Worm (Caenorhabditis elegans) whole organism, midembryonic: ENCODE results near the gene H14N18.4.

Experiments used
- T22C8.4 ChIP-seq: fragments of 200-800 bp; sonication (Bioruptor generic); IDR thresholded peaks from 2 replicates; pipeline ENCODE4 v1.3.6; 2022; ENCODE audit warnings: missing genetic modification characterization, missing compliant biosample characterization
- cog-1 ChIP-seq: sonication (generic microtip); optimal IDR thresholded peaks from 2 replicates; lab custom pipeline; 2016; ENCODE audit warnings: missing genetic modification characterization, missing compliant biosample characterization
- flt-1 ChIP-seq: fragments of 200-800 bp; sonication (Bioruptor generic); IDR thresholded peaks from 2 replicates; pipeline ENCODE4 v1.3.6; 2022; ENCODE audit warnings: missing genetic modification characterization, missing compliant biosample characterization
- klf-2 ChIP-seq: fragments of 200-800 bp; sonication (Bioruptor generic); conservative IDR thresholded peaks from 2 replicates; pipeline ENCODE4 v1.3.6; 2022; ENCODE audit warnings: missing genetic modification reagents, missing genetic modification characterization, missing compliant biosample characterization
- med-1 ChIP-seq: sonication (generic microtip); optimal IDR thresholded peaks from 2 replicates; lab custom pipeline; 2017; ENCODE audit warnings: missing genetic modification characterization, mild to moderate bottlenecking, missing compliant biosample characterization, antibody characterized with exemption, missing genetic modification reagents; ENCODE audit not compliant: insufficient read depth
- ref-1 ChIP-seq: fragments of 200-800 bp; sonication (Bioruptor generic); conservative IDR thresholded peaks from 2 replicates; pipeline ENCODE4 v1.3.6; 2022; ENCODE audit warnings: missing genetic modification reagents, missing genetic modification characterization, missing compliant biosample characterization
- tab-1 ChIP-seq: fragments of 200-800 bp; sonication (Bioruptor generic); IDR thresholded peaks from 2 replicates; pipeline ENCODE4 v1.3.6; 2022; ENCODE audit warnings: missing genetic modification characterization, missing compliant biosample characterization
- ztf-23 ChIP-seq: fragments of 200-800 bp; sonication (Bioruptor generic); IDR thresholded peaks from 2 replicates; pipeline ENCODE4 v1.3.6; 2022; ENCODE audit warnings: missing genetic modification reagents, missing genetic modification characterization, missing compliant biosample characterization
- ztf-29 ChIP-seq: fragments of 200-800 bp; sonication (Bioruptor generic); IDR thresholded peaks from 2 replicates; pipeline ENCODE4 v1.3.6; 2022; ENCODE audit warnings: missing genetic modification reagents, missing genetic modification characterization, missing compliant biosample characterization

Gene H14N18.4

ce11 chrV:8938445-8938844 is 9.7 kb upstream of the H14N18.4 start:
- TF ChIP-seq klf-2 (GFP tag; lab: Robert Waterston, UW) (no peak), tab-1 (GFP tag; lab: Robert Waterston, UW) (no peak), ztf-29 (no peak), ref-1 (GFP tag; lab: Robert Waterston, UW) (no peak)

ce11 chrV:8937476-8938249 is 8.9 kb upstream of the H14N18.4 start:
- TF ChIP-seq cog-1 (tag; lab: Kevin White, UChicago) (no peak), T22C8.4 (GFP tag; lab: Robert Waterston, UW) (no peak), ref-1 (GFP tag; lab: Robert Waterston, UW) (no peak), med-1 (GFP tag; lab: Kevin White, UChicago) (no peak), tab-1 (GFP tag; lab: Robert Waterston, UW) (no peak), ztf-23 (GFP tag; lab: Robert Waterston, UW) (no peak), klf-2 (GFP tag; lab: Robert Waterston, UW) (no peak), flt-1 (GFP tag; lab: Robert Waterston, UW) (no peak), ztf-29 (no peak)

- TF ChIP-seq tab-1 (GFP tag; lab: Robert Waterston, UW): no peak
- no peak for TF ChIP-seq ztf-29
- TF ChIP-seq klf-2 (GFP tag; lab: Robert Waterston, UW): no peak
- TF ChIP-seq med-1 (GFP tag; lab: Kevin White, UChicago): no peak
These were observed 8.2 kb upstream of the H14N18.4 start for ce11 chrV:8936791-8937475.

ce11 chrV:8936184-8936589 is 7.4 kb upstream of the H14N18.4 start, which contains the start of gene unc-23:
unc-23 (plus strand) TSS chrV:8936359.
- TF ChIP-seq ztf-23 (GFP tag; lab: Robert Waterston, UW) (no peak), ztf-29 (no peak), flt-1 (GFP tag; lab: Robert Waterston, UW) (no peak), med-1 (GFP tag; lab: Kevin White, UChicago) (no peak), T22C8.4 (GFP tag; lab: Robert Waterston, UW) (no peak), tab-1 (GFP tag; lab: Robert Waterston, UW) (no peak), cog-1 (tag; lab: Kevin White, UChicago) (no peak), klf-2 (GFP tag; lab: Robert Waterston, UW) (0 out of 2 replicates have a peak, but pooled peaks have one; percentile 7)

- TF ChIP-seq tab-1 (GFP tag; lab: Robert Waterston, UW): no peak
- TF ChIP-seq cog-1 (tag; lab: Kevin White, UChicago): no peak
- TF ChIP-seq ztf-29: no peak
- no peak for TF ChIP-seq flt-1 (GFP tag; lab: Robert Waterston, UW)
- no peak for TF ChIP-seq T22C8.4 (GFP tag; lab: Robert Waterston, UW)
- no peak for TF ChIP-seq ztf-23 (GFP tag; lab: Robert Waterston, UW)
- TF ChIP-seq med-1 (GFP tag; lab: Kevin White, UChicago): no peak
- TF ChIP-seq ref-1 (GFP tag; lab: Robert Waterston, UW): no peak
- no peak for TF ChIP-seq klf-2 (GFP tag; lab: Robert Waterston, UW)
These were observed 6.3 kb upstream of the H14N18.4 start for ce11 chrV:8935104-8935503.

ce11 chrV:8934264-8934663 is 5.5 kb upstream of the H14N18.4 start:
- TF ChIP-seq ztf-29: no peak
- no peak for TF ChIP-seq T22C8.4 (GFP tag; lab: Robert Waterston, UW)
- no peak for TF ChIP-seq cog-1 (tag; lab: Kevin White, UChicago)
- TF ChIP-seq flt-1 (GFP tag; lab: Robert Waterston, UW): no peak
- TF ChIP-seq klf-2 (GFP tag; lab: Robert Waterston, UW): no peak
- TF ChIP-seq med-1 (GFP tag; lab: Kevin White, UChicago): no peak
- TF ChIP-seq ref-1 (GFP tag; lab: Robert Waterston, UW): no peak
- no peak for TF ChIP-seq ztf-23 (GFP tag; lab: Robert Waterston, UW)
- TF ChIP-seq tab-1 (GFP tag; lab: Robert Waterston, UW): no peak

- TF ChIP-seq ref-1 (GFP tag; lab: Robert Waterston, UW) (no peak), tab-1 (GFP tag; lab: Robert Waterston, UW) (no peak), cog-1 (tag; lab: Kevin White, UChicago) (no peak), ztf-23 (GFP tag; lab: Robert Waterston, UW) (no peak), klf-2 (GFP tag; lab: Robert Waterston, UW) (no peak), med-1 (GFP tag; lab: Kevin White, UChicago) (no peak), flt-1 (GFP tag; lab: Robert Waterston, UW) (no peak), T22C8.4 (GFP tag; lab: Robert Waterston, UW) (no peak), ztf-29 (no peak)
These were observed 3.5 kb upstream of the H14N18.4 start, which contains the start of gene H14N18.2 for ce11 chrV:8932318-8932717. H14N18.2 (plus strand) TSS chrV:8932618.

- TF ChIP-seq ztf-23 (GFP tag; lab: Robert Waterston, UW): no peak
- TF ChIP-seq ref-1 (GFP tag; lab: Robert Waterston, UW): no peak
- no peak for TF ChIP-seq ztf-29
- TF ChIP-seq T22C8.4 (GFP tag; lab: Robert Waterston, UW): no peak
- TF ChIP-seq flt-1 (GFP tag; lab: Robert Waterston, UW): no peak
- no peak for TF ChIP-seq klf-2 (GFP tag; lab: Robert Waterston, UW)
- no peak for TF ChIP-seq med-1 (GFP tag; lab: Kevin White, UChicago)
- TF ChIP-seq cog-1 (tag; lab: Kevin White, UChicago): no peak
- no peak for TF ChIP-seq tab-1 (GFP tag; lab: Robert Waterston, UW)
These were observed 1.1 kb downstream of the H14N18.4 start for ce11 chrV:8927715-8928114.
